Worm (Caenorhabditis elegans) whole organism, L4 larva: ENCODE results near the gene cest-8.

Source experiments
- D1046.2 ChIP-seq: fragments of 200-800 bp; sonication (Bioruptor generic); IDR thresholded peaks from 2 replicates; pipeline ENCODE4 v1.3.6; 2022; ENCODE audit warnings: missing genetic modification characterization, missing compliant biosample characterization
- T20F7.1 ChIP-seq: fragments of 200-800 bp; sonication (Bioruptor generic); optimal IDR thresholded peaks from 2 replicates; lab custom pipeline; 2018; ENCODE audit warnings: mild to moderate bottlenecking, missing genetic modification characterization, missing compliant biosample characterization
- Y105C5A.15 ChIP-seq: fragments of 200-800 bp; sonication (Bioruptor generic); IDR thresholded peaks from 2 replicates; pipeline ENCODE4 v1.3.6; 2022; ENCODE audit warnings: missing genetic modification characterization, missing compliant biosample characterization
- Y5F2A.4 ChIP-seq: fragments of 200-800 bp; sonication (Bioruptor generic); optimal IDR thresholded peaks from 2 replicates; lab custom pipeline; 2018; ENCODE audit warnings: mild to moderate bottlenecking, missing genetic modification characterization, missing compliant biosample characterization
- aha-1 ChIP-seq: fragments of 150-350 bp; peaks from one replicate; lab custom pipeline; 2014; ENCODE audit warnings: missing biosample characterization, missing genetic modification characterization
- arid-1 ChIP-seq: fragments of 200-800 bp; sonication (Bioruptor generic); conservative IDR thresholded peaks from 2 replicates; pipeline ENCODE4 v1.3.6; 2022; ENCODE audit warnings: missing genetic modification reagents, missing genetic modification characterization, missing compliant biosample characterization
- ceh-82 ChIP-seq: sonication (generic microtip); optimal IDR thresholded peaks from 2 replicates; lab custom pipeline; 2017; ENCODE audit warnings: missing biosample characterization, missing genetic modification characterization
- daf-16 ChIP-seq, 3 experiments: sonication (generic microtip); optimal IDR thresholded peaks; 2 replicates each; lab custom pipeline; 2016 to 2017; ENCODE audit warnings: missing genetic modification characterization in 3 of 3, missing genetic modification reagents in 3 of 3, mild to moderate bottlenecking in 2 of 3, missing compliant biosample characterization in 2 of 3, missing biosample characterization in 1 of 3, moderate library complexity in 1 of 3
- dmd-6 ChIP-seq: fragments of 200-800 bp; sonication (Bioruptor generic); IDR thresholded peaks from 2 replicates; pipeline ENCODE4 v1.3.6; 2022; ENCODE audit warnings: missing genetic modification reagents, missing genetic modification characterization, missing compliant biosample characterization
- dmd-8 ChIP-seq: fragments of 200-800 bp; sonication (Bioruptor generic); IDR thresholded peaks from 2 replicates; pipeline ENCODE4 v1.3.6; 2022; ENCODE audit warnings: missing genetic modification characterization, missing compliant biosample characterization
- dmd-9 ChIP-seq: fragments of 200-800 bp; sonication (Bioruptor generic); IDR thresholded peaks from 2 replicates; pipeline ENCODE4 v1.3.6; 2022; ENCODE audit warnings: missing genetic modification reagents, missing genetic modification characterization, missing compliant biosample characterization
- dve-1 ChIP-seq: sonication (generic microtip); optimal IDR thresholded peaks from 2 replicates; lab custom pipeline; 2017; ENCODE audit warnings: antibody characterized with exemption, mild to moderate bottlenecking, missing genetic modification characterization, missing compliant biosample characterization; ENCODE audit not compliant: insufficient read depth
- fos-1 ChIP-seq: fragments of 150-350 bp; optimal IDR thresholded peaks from 2 replicates; lab custom pipeline; 2014; ENCODE audit warnings: missing biosample characterization, missing genetic modification characterization
- hif-1 ChIP-seq, 2 experiments: sonication (generic microtip); optimal IDR thresholded peaks; 2 replicates each; lab custom pipeline; 2016 to 2017; ENCODE audit warnings: missing compliant biosample characterization in 2 of 2, missing genetic modification characterization in 2 of 2, missing genetic modification reagents in 2 of 2, missing genotype in 2 of 2, mild to moderate bottlenecking in 1 of 2
- hlh-11 ChIP-seq: fragments of 200-800 bp; sonication (Bioruptor generic); optimal IDR thresholded peaks from 2 replicates; lab custom pipeline; 2018; ENCODE audit warnings: mild to moderate bottlenecking, missing genetic modification characterization, missing compliant biosample characterization
- hlh-30 ChIP-seq: sonication (generic microtip); optimal IDR thresholded peaks from 2 replicates; lab custom pipeline; 2017; ENCODE audit warnings: antibody characterized with exemption, mild to moderate bottlenecking, missing genetic modification characterization, missing compliant biosample characterization; ENCODE audit not compliant: insufficient read depth
- lin-13 ChIP-seq: fragments of 150-350 bp; optimal IDR thresholded peaks from 2 replicates; lab custom pipeline; 2014; ENCODE audit warnings: missing biosample characterization, missing genetic modification reagents, missing genetic modification characterization
- lin-15B ChIP-seq: fragments of 150-350 bp; sonication (generic microtip); optimal IDR thresholded peaks from 3 replicates; lab custom pipeline; 2014; ENCODE audit warnings: missing biosample characterization, missing genetic modification characterization
- lin-38 ChIP-seq: fragments of 200-800 bp; sonication (Bioruptor generic); IDR thresholded peaks from 2 replicates; pipeline ENCODE4 v1.3.6; 2022; ENCODE audit warnings: missing genetic modification reagents, missing genetic modification characterization, missing compliant biosample characterization
- lin-39 ChIP-seq: fragments of 150-350 bp; optimal IDR thresholded peaks from 2 replicates; lab custom pipeline; 2014; ENCODE audit warnings: missing biosample characterization, missing genetic modification reagents, missing genetic modification characterization
- lir-3 ChIP-seq: sonication (generic microtip); optimal IDR thresholded peaks from 2 replicates; lab custom pipeline; 2016; ENCODE audit warnings: mild to moderate bottlenecking, missing genetic modification characterization, missing compliant biosample characterization
- mdl-1 ChIP-seq, 2 experiments: fragments of 150-350 bp in 1 of 2; sonication (generic microtip) in 1 of 2; optimal IDR thresholded peaks; 2 replicates each; lab custom pipeline; 2014 to 2017; ENCODE audit warnings: missing biosample characterization in 2 of 2, missing genetic modification characterization in 2 of 2
- mdt-29 ChIP-seq: fragments of 200-800 bp; sonication (Bioruptor generic); IDR thresholded peaks from 2 replicates; pipeline ENCODE4 v1.3.6; 2022; ENCODE audit warnings: missing genetic modification reagents, missing genetic modification characterization, missing compliant biosample characterization
- mxl-2 ChIP-seq: fragments of 200-800 bp; sonication (Bioruptor generic); conservative IDR thresholded peaks from 2 replicates; pipeline ENCODE4 v1.3.6; 2022; ENCODE audit warnings: missing genetic modification reagents, missing genetic modification characterization, missing compliant biosample characterization
- nhr-102 ChIP-seq: sonication (generic microtip); optimal IDR thresholded peaks from 2 replicates; lab custom pipeline; 2016; ENCODE audit warnings: mild to moderate bottlenecking, missing genetic modification characterization, moderate library complexity, missing compliant biosample characterization
- nhr-237 ChIP-seq: sonication (generic microtip); optimal IDR thresholded peaks from 2 replicates; lab custom pipeline; 2017; ENCODE audit warnings: missing biosample characterization, missing genetic modification characterization
- nhr-28 ChIP-seq: fragments of 150-350 bp; optimal IDR thresholded peaks from 2 replicates; lab custom pipeline; 2014; ENCODE audit warnings: missing biosample characterization, missing genetic modification characterization
- nhr-41 ChIP-seq: fragments of 200-800 bp; sonication (Bioruptor generic); IDR thresholded peaks from 2 replicates; pipeline ENCODE4 v1.3.6; 2022; ENCODE audit warnings: missing genetic modification reagents, missing genetic modification characterization, missing compliant biosample characterization
- nhr-42 ChIP-seq: fragments of 200-800 bp; sonication (Bioruptor generic); IDR thresholded peaks from 2 replicates; pipeline ENCODE4 v1.3.6; 2022; ENCODE audit warnings: missing genetic modification characterization, missing compliant biosample characterization
- nhr-48 ChIP-seq: sonication (generic microtip); optimal IDR thresholded peaks from 2 replicates; lab custom pipeline; 2016; ENCODE audit warnings: mild to moderate bottlenecking, missing genetic modification characterization, missing compliant biosample characterization
- nhr-77 ChIP-seq: fragments of 150-350 bp; optimal IDR thresholded peaks from 2 replicates; lab custom pipeline; 2014; ENCODE audit warnings: missing biosample characterization, missing genetic modification characterization
- php-3 ChIP-seq: fragments of 200-800 bp; sonication (Bioruptor generic); IDR thresholded peaks from 2 replicates; pipeline ENCODE4 v1.3.6; 2022; ENCODE audit warnings: missing genetic modification reagents, missing genetic modification characterization, missing compliant biosample characterization
- pqm-1 ChIP-seq: sonication (generic microtip); optimal IDR thresholded peaks from 2 replicates; lab custom pipeline; 2017; ENCODE audit warnings: missing biosample characterization, missing genetic modification characterization
- spr-3 ChIP-seq: fragments of 200-800 bp; sonication (Bioruptor generic); optimal IDR thresholded peaks from 2 replicates; lab custom pipeline; 2018; ENCODE audit warnings: mild to moderate bottlenecking, missing genetic modification characterization, missing compliant biosample characterization
- unc-39 ChIP-seq: sonication (generic microtip); optimal IDR thresholded peaks from 2 replicates; lab custom pipeline; 2017; ENCODE audit warnings: missing biosample characterization, missing genetic modification characterization
- unc-62 ChIP-seq, 3 experiments: fragments of 150-350 bp in 1 of 3; sonication (generic microtip); optimal IDR thresholded peaks in 2 of 3; peaks in 1 of 3; 1 replicate in 1 of 3; 2 replicates in 2 of 3; lab custom pipeline; 2014 to 2017; ENCODE audit warnings: missing biosample characterization in 3 of 3, missing genetic modification characterization in 3 of 3, missing genetic modification reagents in 3 of 3, missing genotype in 1 of 3
- vab-7 ChIP-seq: fragments of 200-800 bp; sonication (Bioruptor generic); IDR thresholded peaks from 2 replicates; pipeline ENCODE4 v1.3.6; 2022; ENCODE audit warnings: missing genetic modification reagents, missing genetic modification characterization, missing compliant biosample characterization
- zfp-3 ChIP-seq: fragments of 200-800 bp; sonication (Bioruptor generic); conservative IDR thresholded peaks from 2 replicates; pipeline ENCODE4 v1.3.6; 2022; ENCODE audit warnings: missing genetic modification reagents, missing genetic modification characterization, missing compliant biosample characterization

Gene cest-8

DNA sequence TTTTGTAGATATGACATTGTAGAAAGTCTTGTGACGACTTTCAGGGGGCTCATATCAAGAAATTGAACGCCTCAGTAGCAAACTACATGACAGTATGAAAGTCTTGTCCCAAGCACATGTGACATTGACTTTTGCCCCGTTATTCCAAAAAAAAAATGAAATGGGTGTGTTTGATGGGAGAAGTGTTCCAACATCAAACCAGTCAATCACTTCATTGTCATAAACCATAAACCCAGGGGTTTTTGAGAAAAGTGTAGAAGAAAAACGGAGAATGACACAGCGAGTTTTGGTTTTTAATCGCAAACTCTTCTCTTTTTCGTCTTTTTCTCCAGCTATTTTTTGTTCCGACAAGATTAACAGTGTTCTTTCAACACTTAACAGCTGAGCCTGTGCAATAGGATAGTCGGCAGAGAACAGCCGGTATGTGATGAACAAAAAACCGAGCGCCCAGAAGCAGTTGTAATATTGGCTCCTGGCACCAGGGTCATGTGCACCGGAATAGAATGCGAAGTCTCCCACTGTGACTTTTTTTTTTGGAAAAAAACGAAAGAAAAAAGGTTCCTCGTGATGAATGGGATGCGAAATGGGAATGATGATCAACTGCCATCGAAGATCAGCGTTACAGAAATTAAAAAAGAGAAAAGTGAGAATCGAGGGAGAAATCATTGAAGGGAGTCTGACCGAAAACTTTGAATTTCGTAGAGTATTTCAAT, 33.5 kb upstream of the cest-8 start (continued):
- TF ChIP-seq lin-38 (GFP tag; lab: Robert Waterston, UW) (no peak), lin-39 (tag; lab: Kevin White, UChicago) (no peak), fos-1 (tag; lab: Kevin White, UChicago) (no peak), nhr-237 (tag; lab: Kevin White, UChicago) (no peak), lin-13 (GFP tag; lab: Kevin White, UChicago) (no peak), Y105C5A.15 (GFP tag; lab: Robert Waterston, UW) (no peak), hlh-11 (tag; lab: Kevin White, UChicago) (peak; percentile 87), nhr-42 (GFP tag; lab: Robert Waterston, UW) (no peak), nhr-102 (tag; lab: Kevin White, UChicago) (no peak), ceh-82 (tag; lab: Kevin White, UChicago) (no peak), arid-1 (GFP tag; lab: Robert Waterston, UW) (no peak), mdt-29 (no peak)

- TF ChIP-seq aha-1: peak; percentile 92
- no peak for TF ChIP-seq Y105C5A.15 (GFP tag; lab: Robert Waterston, UW)
- TF ChIP-seq spr-3 (GFP tag; lab: Kevin White, UChicago): no peak
- no peak for TF ChIP-seq unc-39 (tag; lab: Kevin White, UChicago)
- no peak for TF ChIP-seq lin-15B (tag; lab: Kevin White, UChicago)
- TF ChIP-seq lir-3 (tag; lab: Kevin White, UChicago): no peak
- no peak for TF ChIP-seq D1046.2 (GFP tag; lab: Robert Waterston, UW)
Observed at ce11 chrX:12186592-12186991, 32.9 kb upstream of the cest-8 start.

- TF ChIP-seq spr-3 (GFP tag; lab: Kevin White, UChicago) (no peak), unc-62 (GFP tag; optimal IDR thresholded peaks at IDR 0.05 in 1 of 2; lab: Kevin White, UChicago) (peak in 1 of 2 experiments; percentile 58), unc-62 (tag; optimal IDR thresholded peaks at IDR 0.05; lab: Kevin White, UChicago) (no peak), php-3 (GFP tag; lab: Robert Waterston, UW) (peak; percentile 52; the same call in 1 of the 2 replicates), Y5F2A.4 (no peak), nhr-48 (tag; lab: Kevin White, UChicago) (peak; percentile 93), nhr-28 (tag; lab: Kevin White, UChicago) (peak; percentile 5), dmd-6 (GFP tag; lab: Robert Waterston, UW) (peak; percentile 29; the same call in 1 of the 2 replicates), hlh-11 (tag; lab: Kevin White, UChicago) (peak; percentile 46), dve-1 (tag; lab: Kevin White, UChicago) (peak; percentile 15), hlh-30 (tag; lab: Kevin White, UChicago) (peak; percentile 31), unc-39 (tag; lab: Kevin White, UChicago) (no peak), pqm-1 (tag; lab: Kevin White, UChicago) (peak; percentile 30), mdl-1 (tag; optimal IDR thresholded peaks at IDR 0.05; lab: Kevin White, UChicago) (no peak), daf-16 (GFP tag; optimal IDR thresholded peaks at IDR 0.05; lab: Kevin White, UChicago) (no peak), daf-16 (tag; optimal IDR thresholded peaks at IDR 0.05; lab: Kevin White, UChicago) (peak; percentile 52)
Observed at ce11 chrX:12188280-12189071, 31.0 kb upstream of the cest-8 start.

DNA sequence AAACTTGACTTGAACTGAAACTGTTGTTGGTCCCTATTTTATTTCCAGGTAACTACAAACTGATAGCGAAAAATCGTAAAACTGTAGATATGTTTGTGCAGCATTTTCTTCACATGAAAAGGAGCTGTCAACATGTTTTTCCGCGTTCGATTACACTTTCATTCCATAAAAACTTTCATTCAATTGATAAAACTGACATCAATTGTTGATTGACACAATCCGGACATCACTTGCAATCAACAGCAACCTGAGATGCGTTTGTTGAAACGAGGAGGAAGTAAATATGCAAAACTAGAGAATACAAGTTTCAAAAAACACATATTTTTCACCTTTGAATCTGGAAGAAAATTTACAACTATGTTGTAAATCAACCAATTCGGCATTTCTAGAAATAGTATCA, 22.1 kb upstream of the cest-8 start:
- TF ChIP-seq vab-7 (no peak), dmd-9 (no peak), unc-62 (GFP tag; optimal IDR thresholded peaks at IDR 0.05 in 1 of 2; lab: Kevin White, UChicago) (peak in 1 of 2 experiments; percentile 38), unc-62 (tag; optimal IDR thresholded peaks at IDR 0.05; lab: Kevin White, UChicago) (no peak), nhr-77 (tag; lab: Kevin White, UChicago) (peak; percentile 10), nhr-41 (GFP tag; lab: Robert Waterston, UW) (no peak), unc-39 (tag; lab: Kevin White, UChicago) (no peak), dmd-6 (GFP tag; lab: Robert Waterston, UW) (peak; percentile 98), hif-1 (tag; optimal IDR thresholded peaks at IDR 0.05; lab: Kevin White, UChicago) (peak in 1 of 2 experiments; percentile 13), mxl-2 (GFP tag; lab: Robert Waterston, UW) (peak; percentile 62; the same call in 1 of the 2 replicates), nhr-28 (tag; lab: Kevin White, UChicago) (peak; percentile 60), dmd-8 (GFP tag; lab: Robert Waterston, UW) (no peak), T20F7.1 (peak; percentile 11), dve-1 (tag; lab: Kevin White, UChicago) (peak; percentile 82), nhr-42 (GFP tag; lab: Robert Waterston, UW) (no peak), nhr-102 (tag; lab: Kevin White, UChicago) (peak; percentile 45), daf-16 (GFP tag; optimal IDR thresholded peaks at IDR 0.05; lab: Kevin White, UChicago) (peak in 1 of 2 experiments; percentile 56), daf-16 (tag; optimal IDR thresholded peaks at IDR 0.05; lab: Kevin White, UChicago) (peak; percentile 100), hlh-11 (tag; lab: Kevin White, UChicago) (peak; percentile 61), zfp-3 (GFP tag; lab: Robert Waterston, UW) (no peak)
